Fruit fly (Drosophila melanogaster) whole organism, embryonic: ENCODE results near the gene ck.

Experiments
- Adf1 ChIP-seq: fragments of 200-800 bp; sonication (Bioruptor generic); IDR thresholded peaks from 2 replicates; pipeline ENCODE4 v1.3.6; 2022; ENCODE audit warnings: missing biosample characterization, missing genetic modification characterization
- BEAF-32 ChIP-seq: fragments of 200-800 bp; sonication (Bioruptor generic); optimal IDR thresholded peaks from 3 replicates; lab custom pipeline; 2017; ENCODE audit warnings: missing biosample characterization, missing genetic modification characterization, mild to moderate bottlenecking, moderate library complexity, missing genetic modification reagents
- CG10209 ChIP-seq: fragments of 200-800 bp; sonication (Bioruptor generic); optimal IDR thresholded peaks from 3 replicates; lab custom pipeline; 2017; ENCODE audit warnings: missing biosample characterization, mild to moderate bottlenecking, missing genetic modification characterization, missing genetic modification reagents
- CG1024 ChIP-seq: fragments of 200-800 bp; sonication (Bioruptor generic); IDR thresholded peaks from 2 replicates; pipeline ENCODE4 v1.3.6; 2022; ENCODE audit warnings: missing biosample characterization, missing genetic modification characterization
- CG10543 ChIP-seq: fragments of 200-800 bp; sonication (Bioruptor generic); optimal IDR thresholded peaks from 3 replicates; lab custom pipeline; 2017; ENCODE audit warnings: missing biosample characterization, mild to moderate bottlenecking, missing genetic modification characterization, moderate library complexity
- CG10959 ChIP-seq: fragments of 200-800 bp; sonication (Bioruptor generic); IDR thresholded peaks from 2 replicates; pipeline ENCODE4 v1.3.6; 2022; ENCODE audit warnings: missing biosample characterization, missing genetic modification characterization
- CG11398 ChIP-seq: fragments of 200-800 bp; sonication (Bioruptor generic); optimal IDR thresholded peaks from 2 replicates; lab custom pipeline; 2016; ENCODE audit warnings: missing biosample characterization, missing genetic modification characterization
- CG12071 ChIP-seq: fragments of 200-800 bp; sonication (Bioruptor generic); optimal IDR thresholded peaks from 3 replicates; lab custom pipeline; 2018; ENCODE audit warnings: missing biosample characterization, mild to moderate bottlenecking, missing genetic modification characterization
- CG12104 ChIP-seq: fragments of 200-800 bp; sonication (Bioruptor generic); optimal IDR thresholded peaks from 3 replicates; lab custom pipeline; 2016; ENCODE audit warnings: missing biosample characterization, missing genetic modification characterization
- CG12299 ChIP-seq: fragments of 200-800 bp; sonication (Bioruptor generic); optimal IDR thresholded peaks from 2 replicates; lab custom pipeline; 2018; ENCODE audit warnings: missing biosample characterization, mild to moderate bottlenecking, missing genetic modification characterization
- CG1602 ChIP-seq: fragments of 200-800 bp; sonication (Bioruptor generic); optimal IDR thresholded peaks from 3 replicates; lab custom pipeline; 2016; ENCODE audit warnings: missing biosample characterization, missing genetic modification characterization
- CG17186 ChIP-seq: fragments of 200-800 bp; sonication (Bioruptor generic); optimal IDR thresholded peaks from 3 replicates; lab custom pipeline; 2017; ENCODE audit warnings: missing biosample characterization, missing genetic modification reagents, missing genetic modification characterization
- CG18476 ChIP-seq: fragments of 200-800 bp; sonication (Bioruptor generic); optimal IDR thresholded peaks from 2 replicates; lab custom pipeline; 2016; ENCODE audit warnings: missing biosample characterization, mild to moderate bottlenecking, missing genetic modification characterization
- CG2120 ChIP-seq: fragments of 200-800 bp; sonication (Bioruptor generic); optimal IDR thresholded peaks from 3 replicates; lab custom pipeline; 2016; ENCODE audit warnings: missing biosample characterization, missing genetic modification characterization
- CG2202 ChIP-seq: fragments of 200-800 bp; sonication (Bioruptor generic); optimal IDR thresholded peaks from 2 replicates; lab custom pipeline; 2018; ENCODE audit warnings: missing biosample characterization, mild to moderate bottlenecking, missing genetic modification characterization
- CG2678 ChIP-seq: fragments of 200-800 bp; sonication (Bioruptor generic); optimal IDR thresholded peaks from 3 replicates; lab custom pipeline; 2019; ENCODE audit warnings: missing biosample characterization, mild to moderate bottlenecking, missing genetic modification characterization, moderate library complexity
- CG3407 ChIP-seq: fragments of 200-800 bp; sonication (Bioruptor generic); optimal IDR thresholded peaks from 2 replicates; lab custom pipeline; 2018; ENCODE audit warnings: missing biosample characterization, mild to moderate bottlenecking, missing genetic modification characterization
- CG3838 ChIP-seq: fragments of 200-800 bp; sonication (Bioruptor generic); optimal IDR thresholded peaks from 3 replicates; lab custom pipeline; 2016; ENCODE audit warnings: missing biosample characterization, missing genetic modification characterization
- CG43689 ChIP-seq: fragments of 200-800 bp; sonication (Bioruptor generic); IDR thresholded peaks from 2 replicates; pipeline ENCODE4 v1.3.6; 2022; ENCODE audit warnings: missing biosample characterization, missing genetic modification characterization
- CG5245 ChIP-seq: fragments of 200-800 bp; sonication (Bioruptor generic); optimal IDR thresholded peaks from 3 replicates; lab custom pipeline; 2016; ENCODE audit warnings: missing biosample characterization, missing genetic modification characterization
- CG6175 ChIP-seq: fragments of 200-800 bp; sonication (Bioruptor generic); IDR thresholded peaks from 3 replicates; pipeline ENCODE4 v1.3.6; 2022; ENCODE audit warnings: missing biosample characterization, missing genetic modification characterization
- CG6654 ChIP-seq: fragments of 200-800 bp; sonication (Bioruptor generic); optimal IDR thresholded peaks from 2 replicates; lab custom pipeline; 2017; ENCODE audit warnings: missing biosample characterization, mild to moderate bottlenecking, missing genetic modification characterization
- CG7357 ChIP-seq: fragments of 200-800 bp; sonication (Bioruptor generic); IDR thresholded peaks from 3 replicates; pipeline ENCODE4 v1.3.6; 2022; ENCODE audit warnings: missing biosample characterization, missing genetic modification characterization
- CG7372 ChIP-seq: fragments of 200-800 bp; sonication (Bioruptor generic); IDR thresholded peaks from 2 replicates; pipeline ENCODE4 v1.3.6; 2022; ENCODE audit warnings: missing biosample characterization, missing genetic modification characterization
- CG9215 ChIP-seq: fragments of 200-800 bp; sonication (Bioruptor generic); IDR thresholded peaks from 2 replicates; pipeline ENCODE4 v1.3.6; 2022; ENCODE audit warnings: missing biosample characterization, missing genetic modification characterization
- Hmr ChIP-seq: fragments of 200-800 bp; sonication (Bioruptor generic); optimal IDR thresholded peaks from 3 replicates; lab custom pipeline; 2017; ENCODE audit warnings: mild to moderate bottlenecking, missing biosample characterization, missing genetic modification reagents, missing genetic modification characterization
- Hr3 ChIP-seq: fragments of 200-800 bp; sonication (Bioruptor generic); optimal IDR thresholded peaks from 3 replicates; lab custom pipeline; 2016; ENCODE audit warnings: missing biosample characterization, missing genetic modification characterization
- Hr78 ChIP-seq, 2 experiments: fragments of 200-800 bp in 1 of 2; fragments of >200 bp in 1 of 2; sonication (Bioruptor generic) in 1 of 2; optimal IDR thresholded peaks; 2 replicates each; lab custom pipeline; 2017 to 2019; ENCODE audit warnings: missing biosample characterization in 2 of 2, missing genetic modification characterization in 2 of 2, mild to moderate bottlenecking in 1 of 2, moderate library complexity in 1 of 2
- Max ChIP-seq: fragments of 200-800 bp; sonication (Bioruptor generic); optimal IDR thresholded peaks from 2 replicates; lab custom pipeline; 2016; ENCODE audit warnings: missing biosample characterization, mild to moderate bottlenecking, missing genetic modification characterization
- NK7.1 ChIP-seq: fragments of 200-800 bp; sonication (Bioruptor generic); optimal IDR thresholded peaks from 3 replicates; lab custom pipeline; 2016; ENCODE audit warnings: missing biosample characterization, missing genetic modification characterization
- Nf-YA ChIP-seq: fragments of 200-800 bp; sonication (Bioruptor generic); IDR thresholded peaks from 2 replicates; pipeline ENCODE4 v1.3.6; 2022; ENCODE audit warnings: missing biosample characterization, missing genetic modification characterization
- Side ChIP-seq: fragments of 200-800 bp; sonication (Bioruptor generic); optimal IDR thresholded peaks from 2 replicates; lab custom pipeline; 2016; ENCODE audit warnings: missing biosample characterization, missing genetic modification characterization
- abd-A ChIP-seq: fragments of 200-800 bp; sonication (Bioruptor generic); optimal IDR thresholded peaks from 3 replicates; lab custom pipeline; 2019; ENCODE audit warnings: missing biosample characterization, mild to moderate bottlenecking, missing genetic modification characterization, moderate library complexity
- ara ChIP-seq: fragments of 200-800 bp; sonication (Bioruptor generic); IDR thresholded peaks from 2 replicates; pipeline ENCODE4 v1.3.6; 2022; ENCODE audit warnings: missing biosample characterization, missing genetic modification characterization
- ase ChIP-seq: fragments of 200-800 bp; sonication (Bioruptor generic); IDR thresholded peaks from 3 replicates; pipeline ENCODE4 v1.3.6; 2022; ENCODE audit warnings: missing biosample characterization, missing genetic modification characterization
- cad ChIP-seq: fragments of >200 bp; optimal IDR thresholded peaks from 2 replicates; lab custom pipeline; 2017; ENCODE audit warnings: missing biosample characterization, missing genetic modification characterization
- cas ChIP-seq: fragments of 200-800 bp; sonication (Bioruptor generic); IDR thresholded peaks from 2 replicates; pipeline ENCODE4 v1.3.6; 2022; ENCODE audit warnings: missing biosample characterization, missing genetic modification characterization
- ci ChIP-seq: fragments of 200-800 bp; sonication (Bioruptor generic); IDR thresholded peaks from 3 replicates; pipeline ENCODE4 v1.3.6; 2022; ENCODE audit warnings: missing biosample characterization, missing genetic modification characterization
- dmrt99B ChIP-seq: fragments of 200-800 bp; sonication (Bioruptor generic); optimal IDR thresholded peaks from 2 replicates; lab custom pipeline; 2018; ENCODE audit warnings: missing biosample characterization, mild to moderate bottlenecking, missing genetic modification characterization, moderate library complexity
- dysf ChIP-seq: fragments of 200-800 bp; sonication (Bioruptor generic); IDR thresholded peaks from 3 replicates; pipeline ENCODE4 v1.3.6; 2022; ENCODE audit warnings: missing biosample characterization, missing genetic modification characterization
- gt ChIP-seq: fragments of 200-800 bp; sonication (Bioruptor generic); IDR thresholded peaks from 2 replicates; pipeline ENCODE4 v1.3.6; 2022; ENCODE audit warnings: missing biosample characterization, missing genetic modification characterization
- jigr1 ChIP-seq: fragments of 200-800 bp; sonication (Bioruptor generic); IDR thresholded peaks from 3 replicates; pipeline ENCODE4 v1.3.6; 2022; ENCODE audit warnings: missing biosample characterization, missing genetic modification characterization
- jumu ChIP-seq: fragments of 200-800 bp; sonication (Bioruptor generic); optimal IDR thresholded peaks from 3 replicates; lab custom pipeline; 2016; ENCODE audit warnings: missing biosample characterization, missing genetic modification characterization
- lilli ChIP-seq: fragments of 200-800 bp; sonication (Bioruptor generic); optimal IDR thresholded peaks from 3 replicates; lab custom pipeline; 2016; ENCODE audit warnings: missing biosample characterization, missing genetic modification characterization
- mam ChIP-seq: fragments of 200-800 bp; sonication (Bioruptor generic); optimal IDR thresholded peaks from 3 replicates; lab custom pipeline; 2016; ENCODE audit warnings: missing biosample characterization, missing genetic modification characterization
- pita ChIP-seq: fragments of 200-800 bp; sonication (Bioruptor generic); optimal IDR thresholded peaks from 2 replicates; lab custom pipeline; 2017; ENCODE audit warnings: missing biosample characterization, mild to moderate bottlenecking, missing genetic modification characterization
- schlank ChIP-seq: fragments of 200-800 bp; sonication (Bioruptor generic); optimal IDR thresholded peaks from 2 replicates; lab custom pipeline; 2018; ENCODE audit warnings: missing biosample characterization, mild to moderate bottlenecking, missing genetic modification characterization
- seq ChIP-seq: fragments of 200-800 bp; sonication (Bioruptor generic); IDR thresholded peaks from 2 replicates; pipeline ENCODE4 v1.3.6; 2022; ENCODE audit warnings: missing biosample characterization, missing genetic modification characterization
- sqz ChIP-seq: fragments of 200-800 bp; sonication (Bioruptor generic); optimal IDR thresholded peaks from 3 replicates; lab custom pipeline; 2018; ENCODE audit warnings: missing biosample characterization, mild to moderate bottlenecking, missing genetic modification characterization
- tap ChIP-seq: fragments of 200-800 bp; optimal IDR thresholded peaks from 3 replicates; lab custom pipeline; 2019; ENCODE audit warnings: missing biosample characterization, mild to moderate bottlenecking, missing genetic modification characterization, moderate library complexity
- twi ChIP-seq: fragments of 200-800 bp; optimal IDR thresholded peaks from 2 replicates; lab custom pipeline; 2019; ENCODE audit warnings: missing biosample characterization, mild to moderate bottlenecking, missing genetic modification characterization, moderate library complexity

ck gene

DNA sequence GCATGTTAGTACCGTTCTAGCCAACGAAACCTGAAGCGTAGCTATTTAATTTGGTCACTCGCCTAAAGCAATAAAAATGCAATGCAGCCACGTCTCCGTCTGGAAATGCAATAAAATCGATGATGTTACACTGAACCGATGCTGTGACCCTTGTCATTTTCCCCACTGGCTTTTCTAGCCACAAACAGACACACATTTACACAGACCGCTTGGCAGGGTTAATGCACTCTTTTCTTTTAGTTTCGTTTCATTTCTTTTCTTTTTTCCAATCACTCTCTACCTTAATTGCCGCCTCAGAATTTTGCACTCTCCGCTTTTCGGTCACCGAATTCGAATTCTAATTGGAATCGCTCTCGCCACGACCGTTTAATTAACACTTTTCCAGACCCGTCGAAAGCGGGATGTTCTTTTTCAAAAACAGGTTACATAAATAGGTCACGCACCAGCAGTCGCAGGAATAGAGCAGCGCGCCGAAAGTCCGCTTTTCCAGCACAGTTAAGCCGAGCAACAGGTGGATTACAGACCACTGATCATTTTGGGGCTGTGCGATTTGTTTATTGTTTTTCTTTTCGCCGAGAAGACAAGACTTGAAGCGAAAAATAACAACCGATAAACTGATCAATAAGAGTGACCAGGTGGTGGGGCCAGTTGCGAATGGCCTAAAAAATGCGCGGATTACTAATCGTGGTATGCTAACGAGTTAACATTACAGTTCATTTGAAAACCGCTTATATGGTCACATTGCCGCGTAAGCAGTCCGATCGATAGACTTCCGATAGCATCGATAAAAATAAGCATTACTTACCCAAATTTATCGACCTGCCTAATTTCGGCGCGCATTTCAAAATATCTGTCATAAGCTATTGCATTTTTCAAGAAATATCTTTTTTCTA lies at the start of gene ck (continued):
- TF ChIP-seq CG5245 (no peak), Hr3 (GFP tag; lab: Kevin White, UChicago) (no peak), CG2120 (no peak), twi (no peak), CG10209 (GFP tag; lab: Kevin White, UChicago) (no peak), NK7.1 (GFP tag; lab: Kevin White, UChicago) (no peak), CG11398 (no peak), CG1602 (GFP tag; lab: Kevin White, UChicago) (no peak), Hmr (GFP tag; lab: Kevin White, UChicago) (peak; percentile 64), seq (GFP tag; lab: Robert Waterston, UW) (no peak), CG3407 (GFP tag; lab: Kevin White, UChicago) (no peak), cas (GFP tag; lab: Robert Waterston, UW) (no peak), Hr78 (GFP tag; optimal IDR thresholded peaks at IDR 0.05; lab: Kevin White, UChicago) (no peak), gt (GFP tag; lab: Robert Waterston, UW) (no peak), ase (GFP tag; lab: Robert Waterston, UW) (no peak), Adf1 (GFP tag; lab: Robert Waterston, UW) (no peak), Max (GFP tag; lab: Kevin White, UChicago) (no peak), abd-A (tag; lab: Kevin White, UChicago) (no peak), CG10543 (no peak), lilli (GFP tag; lab: Kevin White, UChicago) (no peak), Side (no peak), sqz (no peak), CG6175 (GFP tag; lab: Robert Waterston, UW) (no peak), jigr1 (no peak), CG7357 (no peak), mam (GFP tag; lab: Kevin White, UChicago) (no peak), CG10959 (GFP tag; lab: Robert Waterston, UW) (no peak), Nf-YA (GFP tag; lab: Robert Waterston, UW) (no peak), CG9215 (GFP tag; lab: Robert Waterston, UW) (no peak), dysf (GFP tag; lab: Robert Waterston, UW) (no peak), ara (GFP tag; lab: Robert Waterston, UW) (no peak), CG43689 (GFP tag; lab: Robert Waterston, UW) (no peak), CG18476 (GFP tag; lab: Kevin White, UChicago) (no peak), CG1024 (GFP tag; lab: Robert Waterston, UW) (no peak), dmrt99B (tag; lab: Kevin White, UChicago) (no peak), cad (GFP tag; lab: Kevin White, UChicago) (no peak), ci (GFP tag; lab: Robert Waterston, UW) (no peak; the same call in 2 of the 3 replicates), CG2678 (tag; lab: Kevin White, UChicago) (no peak), CG17186 (GFP tag; lab: Kevin White, UChicago) (no peak), CG12071 (GFP tag; lab: Kevin White, UChicago) (no peak), jumu (GFP tag; lab: Kevin White, UChicago) (no peak), CG3838 (GFP tag; lab: Kevin White, UChicago) (no peak), BEAF-32 (GFP tag; lab: Kevin White, UChicago) (peak; percentile 73), tap (tag; lab: Kevin White, UChicago) (no peak), CG12104 (GFP tag; lab: Kevin White, UChicago) (no peak), schlank (tag; lab: Kevin White, UChicago) (no peak), CG2202 (tag; lab: Kevin White, UChicago) (no peak), CG6654 (no peak), CG12299 (tag; lab: Kevin White, UChicago) (no peak), pita (GFP tag; lab: Kevin White, UChicago) (no peak), CG7372 (GFP tag; lab: Robert Waterston, UW) (no peak)
